Fruit fly (Drosophila melanogaster) whole organism: Measurements from ENCODE around the gene Naxd.

ENCODE experiments used
- Dll ChIP-seq: fragments of >200 bp; optimal IDR thresholded peaks from 2 replicates; lab custom pipeline; 2017
- EcR ChIP-seq, 2 experiments: fragments of >200 bp; optimal IDR thresholded peaks; 2 replicates each; lab custom pipeline; 2017; ENCODE audit warnings: missing biosample characterization in 2 of 2, missing genetic modification characterization in 2 of 2, missing genetic modification reagents in 2 of 2
- pan ChIP-seq: fragments of >200 bp; optimal IDR thresholded peaks from 2 replicates; lab custom pipeline; 2017
- usp ChIP-seq: fragments of >200 bp; optimal IDR thresholded peaks from 2 replicates; lab custom pipeline; 2017; ENCODE audit warnings: missing biosample characterization, missing genetic modification characterization, mixed read lengths

- TF ChIP-seq EcR (GFP tag; optimal IDR thresholded peaks at IDR 0.05; lab: Kevin White, UChicago), result no peak
- no peak for TF ChIP-seq usp (GFP tag; lab: Kevin White, UChicago)
- TF ChIP-seq pan (lab: Kevin White, UChicago), result no peak
- no peak for TF ChIP-seq Dll (lab: Kevin White, UChicago)
Measured at dm6 chr3L:19078444-19078843, 19.1 kb downstream of the Naxd start.
